Worm (Caenorhabditis elegans): ENCODE data around the gene pges-2.

pges-2 gene

ce11 chrIV:10398244-10398643, 30.7 kb upstream of the pges-2 start (continued):
- TF ChIP-seq blmp-1 (tag; optimal IDR thresholded peaks at IDR 0.05) (no peak), snu-23 (GFP tag; optimal IDR thresholded peaks at IDR 0.05) (no peak), skn-1 (tag; optimal IDR thresholded peaks at IDR 0.05) (no peak), pqm-1 (tag; optimal IDR thresholded peaks at IDR 0.05) (no peak), unc-98 (GFP tag; IDR thresholded peaks at IDR 0.05) (no peak), zip-4 (GFP tag; optimal IDR thresholded peaks at IDR 0.05) (no peak), lir-3 (tag; optimal IDR thresholded peaks at IDR 0.05; ENCODE audit: poor library complexity) (no peak), tbx-2 (tag; optimal IDR thresholded peaks at IDR 0.05) (peak; percentile 17), lin-14 (GFP tag; optimal IDR thresholded peaks at IDR 0.05) (peak; percentile 78)

- TF ChIP-seq C04F5.9 (tag; optimal IDR thresholded peaks at IDR 0.05) = no peak
- TF ChIP-seq ces-1 (GFP tag; optimal IDR thresholded peaks at IDR 0.05) = no peak
- no peak for TF ChIP-seq nhr-28 (tag; optimal IDR thresholded peaks at IDR 0.05)
- TF ChIP-seq rnt-1 (tag; optimal IDR thresholded peaks at IDR 0.05) = no peak
- TF ChIP-seq nhr-77 (tag; optimal IDR thresholded peaks at IDR 0.05) = no peak
- peak; percentile 63 for TF ChIP-seq fkh-10 (GFP tag; optimal IDR thresholded peaks at IDR 0.05)
- TF ChIP-seq blmp-1 (tag; optimal IDR thresholded peaks at IDR 0.05) = no peak
- TF ChIP-seq lin-14 (GFP tag; optimal IDR thresholded peaks at IDR 0.05) = peak; percentile 77
- no peak for TF ChIP-seq unc-30 (tag; optimal IDR thresholded peaks at IDR 0.05)
- no peak for TF ChIP-seq swsn-7 (tag; optimal IDR thresholded peaks at IDR 0.05)
- TF ChIP-seq alr-1 (tag; optimal IDR thresholded peaks at IDR 0.05; ENCODE audit: borderline replicate concordance) = no peak
- TF ChIP-seq lin-13 (GFP tag; optimal IDR thresholded peaks at IDR 0.05) = no peak
- no peak for TF ChIP-seq ztf-11 (tag; optimal IDR thresholded peaks at IDR 0.05)
- no peak for TF ChIP-seq mab-9 (GFP tag; IDR thresholded peaks at IDR 0.05)
- TF ChIP-seq irx-1 (tag; optimal IDR thresholded peaks at IDR 0.05) = no peak
- TF ChIP-seq nhr-11 (tag; optimal IDR thresholded peaks at IDR 0.05) = no peak
- no peak for TF ChIP-seq elt-2 (tag; optimal IDR thresholded peaks at IDR 0.05)
- peak; percentile 24 for TF ChIP-seq nhr-71 (tag; optimal IDR thresholded peaks at IDR 0.05)
- no peak for TF ChIP-seq ceh-63 (GFP tag; optimal IDR thresholded peaks at IDR 0.05)
- TF ChIP-seq pax-3 (tag; optimal IDR thresholded peaks at IDR 0.05) = no peak
- TF ChIP-seq tbx-2 (tag; optimal IDR thresholded peaks at IDR 0.05) = peak; percentile 3
- no peak for TF ChIP-seq nhr-12 (tag; optimal IDR thresholded peaks at IDR 0.05)
- TF ChIP-seq fos-1 (tag; optimal IDR thresholded peaks at IDR 0.05) = no peak
- no peak for TF ChIP-seq nhr-237 (tag; optimal IDR thresholded peaks at IDR 0.05)
- TF ChIP-seq zag-1 (tag; optimal IDR thresholded peaks at IDR 0.05) = no peak
- TF ChIP-seq sptf-1 (tag; optimal IDR thresholded peaks at IDR 0.05) = no peak
- TF ChIP-seq nhr-47 (tag; optimal IDR thresholded peaks at IDR 0.05) = peak; percentile 14
- no peak for TF ChIP-seq isw-1 (GFP tag; IDR thresholded peaks at IDR 0.05)
- TF ChIP-seq ztf-4 (tag; optimal IDR thresholded peaks at IDR 0.05) = no peak
- TF ChIP-seq dsc-1 (tag; optimal IDR thresholded peaks at IDR 0.05) = peak; percentile 54
- no peak for TF ChIP-seq zip-4 (GFP tag; optimal IDR thresholded peaks at IDR 0.05)
- no peak for TF ChIP-seq C16A3.4 (tag; optimal IDR thresholded peaks at IDR 0.05)
- no peak for TF ChIP-seq grh-1 (GFP tag; IDR thresholded peaks at IDR 0.05)
- no peak for TF ChIP-seq ama-1 (optimal IDR thresholded peaks at IDR 0.05)
- TF ChIP-seq egl-13 (tag; optimal IDR thresholded peaks at IDR 0.05) = no peak
- no peak for TF ChIP-seq unc-98 (GFP tag; IDR thresholded peaks at IDR 0.05)
- no peak for TF ChIP-seq ceh-90 (tag; optimal IDR thresholded peaks at IDR 0.05)
- no peak for TF ChIP-seq lin-15B (tag; optimal IDR thresholded peaks at IDR 0.05)
- TF ChIP-seq elt-3 (tag; optimal IDR thresholded peaks at IDR 0.05) = no peak
- TF ChIP-seq lsy-2 (tag; optimal IDR thresholded peaks at IDR 0.05) = no peak
- TF ChIP-seq Y116A8C.19 (tag; optimal IDR thresholded peaks at IDR 0.05; ENCODE audit: borderline replicate concordance) = no peak
- no peak for TF ChIP-seq lin-39 (tag; optimal IDR thresholded peaks at IDR 0.05)
- TF ChIP-seq nhr-85 (tag) = no peak
- no peak for TF ChIP-seq pqm-1 (tag; optimal IDR thresholded peaks at IDR 0.05)
- no peak for TF ChIP-seq snu-23 (GFP tag; optimal IDR thresholded peaks at IDR 0.05)
- TF ChIP-seq skn-1 (tag; optimal IDR thresholded peaks at IDR 0.05) = no peak
- TF ChIP-seq fkh-8 (tag; optimal IDR thresholded peaks at IDR 0.05) = peak; percentile 44
- no peak for TF ChIP-seq hlh-4 (tag; optimal IDR thresholded peaks at IDR 0.05)
- TF ChIP-seq mdl-1 (tag; optimal IDR thresholded peaks at IDR 0.05) = no peak
- TF ChIP-seq sox-4 (tag; optimal IDR thresholded peaks at IDR 0.05) = no peak
Observed at ce11 chrIV:10396827-10397226, 29.2 kb upstream of the pges-2 start.
